Fruit fly (Drosophila melanogaster): ENCODE data around the gene CG18731.

- no peak for TF ChIP-seq psq (optimal IDR thresholded peaks at IDR 0.05)
- no peak for TF ChIP-seq insv (optimal IDR thresholded peaks at IDR 0.05)
- TF ChIP-seq Sin3A (optimal IDR thresholded peaks at IDR 0.05), result no peak
- no peak for TF ChIP-seq h (optimal IDR thresholded peaks at IDR 0.05)
- no peak for TF ChIP-seq Myc (optimal IDR thresholded peaks at IDR 0.05)
- TF ChIP-seq ttk (optimal IDR thresholded peaks at IDR 0.05), result no peak
These were observed 46.1 kb downstream of the CG18731 start for dm6 chr3R:29770930-29771329.

All from Kc167 (cell line).